Fruit fly (Drosophila melanogaster): ENCODE measurements around the gene beta4GalT7.

dm6 chr3R:25002257-25002656 lies 20.8 kb upstream of the beta4GalT7 start:
- TF ChIP-seq N (GFP tag; optimal IDR thresholded peaks at IDR 0.05) (no peak), usp (GFP tag; optimal IDR thresholded peaks at IDR 0.05) (no peak), CrebA (GFP tag; optimal IDR thresholded peaks at IDR 0.05; ENCODE audit: borderline replicate concordance) (no peak), GATAd (GFP tag; optimal IDR thresholded peaks at IDR 0.05) (no peak), Hr83 (GFP tag; optimal IDR thresholded peaks at IDR 0.05; ENCODE audit: poor library complexity, severe bottlenecking) (no peak)
